Fruit fly (Drosophila melanogaster): ENCODE data around the gene noc.

The noc gene

dm6 chr2L:14483878-14484282 is 6.8 kb upstream of the noc start (continued):
- TF ChIP-seq CG7839 (tag; optimal IDR thresholded peaks at IDR 0.05) (peak; percentile 12), z (GFP tag; IDR thresholded peaks at IDR 0.05) (peak; percentile 76; the same call in 2 of the 3 replicates), CG2199 (GFP tag; IDR thresholded peaks at IDR 0.05) (0 out of 3 replicates have a peak, but pooled peaks have one; percentile 4), vfl (GFP tag; optimal IDR thresholded peaks at IDR 0.05) (no peak), lola (GFP tag; optimal IDR thresholded peaks at IDR 0.05) (peak in 1 of 3 experiments; percentile 46), PHDP (tag; optimal IDR thresholded peaks at IDR 0.05) (no peak), row (GFP tag; IDR thresholded peaks at IDR 0.05) (peak; percentile 60; the same call in 2 of the 3 replicates), CG15011 (GFP tag; optimal IDR thresholded peaks at IDR 0.05) (peak; percentile 13), Oli (tag; optimal IDR thresholded peaks at IDR 0.05) (peak; percentile 14), dmrt11E (tag; optimal IDR thresholded peaks at IDR 0.05) (peak; percentile 63), gem (tag; optimal IDR thresholded peaks at IDR 0.05) (peak; percentile 34), CG12071 (GFP tag; optimal IDR thresholded peaks at IDR 0.05) (no peak), CG12391 (tag; optimal IDR thresholded peaks at IDR 0.05) (peak; percentile 12), emc (GFP tag; optimal IDR thresholded peaks at IDR 0.05) (no peak), pan (optimal IDR thresholded peaks at IDR 0.05) (no peak), pan (GFP tag; optimal IDR thresholded peaks at IDR 0.05 in 1 of 2, IDR thresholded peaks at IDR 0.05 in 1 of 2) (peak in 1 of 2 experiments; percentile 60), CG18262 (tag; optimal IDR thresholded peaks at IDR 0.05) (peak; percentile 44), CG9727 (GFP tag; optimal IDR thresholded peaks at IDR 0.05) (peak; percentile 59), MTF-1 (GFP tag; optimal IDR thresholded peaks at IDR 0.05; ENCODE audit: borderline replicate concordance) (no peak), sens (GFP tag) (peak; percentile 87)

dm6 chr2L:14484872-14485271 is 5.8 kb upstream of the noc start:
- TF ChIP-seq CG2199 (GFP tag; IDR thresholded peaks at IDR 0.05) (0 out of 3 replicates have a peak, but pooled peaks have one; percentile 50), twi (tag; optimal IDR thresholded peaks at IDR 0.05) (peak; percentile 93), pum (GFP tag; optimal IDR thresholded peaks at IDR 0.05) (no peak), cad (GFP tag; optimal IDR thresholded peaks at IDR 0.05) (peak; percentile 68), kni (GFP tag; optimal IDR thresholded peaks at IDR 0.05) (peak; percentile 34), abd-A (tag; optimal IDR thresholded peaks at IDR 0.05) (peak; percentile 46), fd102C (GFP tag; optimal IDR thresholded peaks at IDR 0.05) (no peak), tll (GFP tag; optimal IDR thresholded peaks at IDR 0.05) (peak in 1 of 2 experiments; percentile 81), sens (GFP tag) (peak; percentile 21), CG4854 (GFP tag; optimal IDR thresholded peaks at IDR 0.05) (no peak), scrt (GFP tag; optimal IDR thresholded peaks at IDR 0.05) (peak; percentile 37), CG13894 (tag; optimal IDR thresholded peaks at IDR 0.05) (peak; percentile 21)

dm6 chr2L:14486066-14486753 is 4.4 kb upstream of the noc start:
- TF ChIP-seq CG13894 (tag; optimal IDR thresholded peaks at IDR 0.05) (no peak), Hand (GFP tag; optimal IDR thresholded peaks at IDR 0.05) (no peak), CG4707 (GFP tag; optimal IDR thresholded peaks at IDR 0.05) (no peak), nau (GFP tag; optimal IDR thresholded peaks at IDR 0.05) (no peak), Med (GFP tag) (peak; percentile 76), sim (GFP tag; IDR thresholded peaks at IDR 0.05) (no peak), CG6689 (GFP tag; IDR thresholded peaks at IDR 0.05) (no peak), jing (GFP tag; optimal IDR thresholded peaks at IDR 0.05) (no peak), slp2 (GFP tag; optimal IDR thresholded peaks at IDR 0.05) (no peak), CG6683 (GFP tag; optimal IDR thresholded peaks at IDR 0.05) (no peak), Ets65A (GFP tag) (peak; percentile 28), fd3F (GFP tag; optimal IDR thresholded peaks at IDR 0.05) (no peak), lmd (GFP tag; IDR thresholded peaks at IDR 0.05) (no peak), wor (GFP tag; IDR thresholded peaks at IDR 0.05) (no peak), schlank (tag; optimal IDR thresholded peaks at IDR 0.05) (no peak), hth (optimal IDR thresholded peaks at IDR 0.05) (peak; percentile 91), Chrac-16 (GFP tag; optimal IDR thresholded peaks at IDR 0.05) (no peak), Spps (tag; optimal IDR thresholded peaks at IDR 0.05) (no peak), CG4360 (GFP tag; IDR thresholded peaks at IDR 0.05) (0 out of 2 replicates have a peak, but pooled peaks have one; percentile 7)

Measured in whole organism, embryonic.